Fruit fly (Drosophila melanogaster): Measurements from ENCODE around the gene Ubc6.

- no peak for TF ChIP-seq psq (optimal IDR thresholded peaks at IDR 0.05)
- no peak for TF ChIP-seq CG8478 (optimal IDR thresholded peaks at IDR 0.05)
- no peak for TF ChIP-seq Dll (optimal IDR thresholded peaks at IDR 0.05)
Observed at dm6 chr3R:4903565-4903964, 48.9 kb downstream of the Ubc6 start.

Data from whole organism.